5 fruit fly cellular contexts compared by ENCODE assay signal in genomic region chr3R:4399810-4400496, dm6.
A peak's percentile ranks its signal among the peaks of the same experiment; 100 is the strongest.
TF ChIP-seq lines count a peak whose summit lies in the region.

No protein-coding gene starts in this region.

- TF ChIP-seq CTCF in whole organism, embryonic (GFP tag; optimal IDR thresholded peaks at IDR 0.05; lab: Kevin White, UChicago) = no peak

TF ChIP-seq in whole organism, adult, 20 proteins besides CTCF, POLR2A, EP300 and RAD21:
- TF ChIP-seq Hr96 (GFP tag; optimal IDR thresholded peaks at IDR 0.05; lab: Kevin White, UChicago) (no peak), tj (GFP tag; optimal IDR thresholded peaks at IDR 0.05; lab: Kevin White, UChicago) (no peak), kay (GFP tag; lab: Kevin White, UChicago; ENCODE audit: borderline replicate concordance) (no peak), toe (GFP tag; optimal IDR thresholded peaks at IDR 0.05; lab: Kevin White, UChicago) (peak; percentile 46), Crg-1 (GFP tag; optimal IDR thresholded peaks at IDR 0.05; lab: Kevin White, UChicago) (no peak), CG33017 (tag; optimal IDR thresholded peaks at IDR 0.05; lab: Kevin White, UChicago) (no peak), pad (GFP tag; optimal IDR thresholded peaks at IDR 0.05; lab: Kevin White, UChicago) (no peak), CG11617 (GFP tag; optimal IDR thresholded peaks at IDR 0.05; lab: Kevin White, UChicago) (peak; percentile 18), bab1 (GFP tag; optimal IDR thresholded peaks at IDR 0.05; lab: Kevin White, UChicago) (no peak), CG14711 (tag; optimal IDR thresholded peaks at IDR 0.05; lab: Kevin White, UChicago) (no peak), CG7101 (tag; optimal IDR thresholded peaks at IDR 0.05; lab: Kevin White, UChicago) (no peak), cic (GFP tag; optimal IDR thresholded peaks at IDR 0.05; lab: Kevin White, UChicago) (no peak), CG7045 (GFP tag; optimal IDR thresholded peaks at IDR 0.05; lab: Kevin White, UChicago) (no peak), Mnt (GFP tag; optimal IDR thresholded peaks at IDR 0.05; lab: Kevin White, UChicago) (no peak), cnc (optimal IDR thresholded peaks at IDR 0.05; lab: Kevin White, UChicago) (no peak)

TF ChIP-seq in whole organism, embryonic, 481 proteins besides CTCF, POLR2A, EP300 and RAD21 (continues in another document):
- TF ChIP-seq CG17328 (GFP tag; IDR thresholded peaks at IDR 0.05; lab: Robert Waterston, UW) = no peak
- TF ChIP-seq CG11504 (tag; optimal IDR thresholded peaks at IDR 0.05; lab: Kevin White, UChicago) = no peak
- TF ChIP-seq Lhr (GFP tag; optimal IDR thresholded peaks at IDR 0.05; lab: Kevin White, UChicago) = peak; percentile 5
- no peak for TF ChIP-seq esg (GFP tag; conservative IDR thresholded peaks at IDR 0.05; lab: Robert Waterston, UW)
- TF ChIP-seq BEAF-32 (GFP tag; optimal IDR thresholded peaks at IDR 0.05; lab: Kevin White, UChicago) = peak; percentile 55
- no peak for TF ChIP-seq Asciz (GFP tag; optimal IDR thresholded peaks at IDR 0.05; lab: Kevin White, UChicago)
- no peak for TF ChIP-seq CG13296 (GFP tag; optimal IDR thresholded peaks at IDR 0.05; lab: Kevin White, UChicago)
- TF ChIP-seq Sry-β (GFP tag; optimal IDR thresholded peaks at IDR 0.05; lab: Kevin White, UChicago) = peak; percentile 14
- peak; percentile 34 for TF ChIP-seq Xbp1 (GFP tag; optimal IDR thresholded peaks at IDR 0.05; lab: Kevin White, UChicago)
- TF ChIP-seq gt (GFP tag; IDR thresholded peaks at IDR 0.05; lab: Robert Waterston, UW) = no peak
- TF ChIP-seq Chrac-16 (GFP tag; optimal IDR thresholded peaks at IDR 0.05; lab: Kevin White, UChicago) = no peak
- TF ChIP-seq nau (GFP tag; optimal IDR thresholded peaks at IDR 0.05; lab: Kevin White, UChicago) = no peak
- TF ChIP-seq CG30431 (GFP tag; optimal IDR thresholded peaks at IDR 0.05; lab: Kevin White, UChicago) = no peak
- peak; percentile 4 for TF ChIP-seq Dip3 (GFP tag; optimal IDR thresholded peaks at IDR 0.05; lab: Kevin White, UChicago)
- TF ChIP-seq CG14860 (GFP tag; IDR thresholded peaks at IDR 0.05; lab: Robert Waterston, UW; ENCODE audit: partially characterized antibody) = no peak
- no peak for TF ChIP-seq Atf3 (GFP tag; optimal IDR thresholded peaks at IDR 0.05; lab: Kevin White, UChicago)
- peak; percentile 49; the same call in 2 of the 3 replicates for TF ChIP-seq HLH4C (GFP tag; IDR thresholded peaks at IDR 0.05; lab: Robert Waterston, UW; ENCODE audit: partially characterized antibody)
- TF ChIP-seq MBD-R2 (GFP tag; IDR thresholded peaks at IDR 0.05; lab: Robert Waterston, UW) = peak; percentile 69
- TF ChIP-seq tna (GFP tag; IDR thresholded peaks at IDR 0.05; lab: Robert Waterston, UW; ENCODE audit: partially characterized antibody) = no peak

TF ChIP-seq in whole organism, prepupa, 60 proteins besides CTCF, POLR2A, EP300 and RAD21 (continues in another document):
- TF ChIP-seq Hr39 (GFP tag; optimal IDR thresholded peaks at IDR 0.05; lab: Kevin White, UChicago) (peak; percentile 30), CG34406 (GFP tag; optimal IDR thresholded peaks at IDR 0.05; lab: Kevin White, UChicago) (no peak), svp (GFP tag; lab: Kevin White, UChicago) (no peak), Hr38 (GFP tag; optimal IDR thresholded peaks at IDR 0.05; lab: Kevin White, UChicago) (no peak), Lpt (GFP tag; optimal IDR thresholded peaks at IDR 0.05; lab: Kevin White, UChicago) (peak; percentile 5), CG8319 (GFP tag; optimal IDR thresholded peaks at IDR 0.05; lab: Kevin White, UChicago) (no peak), CG3919 (GFP tag; optimal IDR thresholded peaks at IDR 0.05; lab: Kevin White, UChicago) (no peak), Eip75B (GFP tag; optimal IDR thresholded peaks at IDR 0.05; lab: Kevin White, UChicago) (no peak), CG6808 (GFP tag; optimal IDR thresholded peaks at IDR 0.05; lab: Kevin White, UChicago) (no peak), Eip78C (GFP tag; lab: Kevin White, UChicago) (peak; percentile 65), CG3032 (tag; optimal IDR thresholded peaks at IDR 0.05; lab: Kevin White, UChicago) (peak; percentile 40), Ets21C (GFP tag; optimal IDR thresholded peaks at IDR 0.05; lab: Kevin White, UChicago) (peak; percentile 32), vri (GFP tag; optimal IDR thresholded peaks at IDR 0.05; lab: Kevin White, UChicago) (no peak), salr (GFP tag; optimal IDR thresholded peaks at IDR 0.05; lab: Kevin White, UChicago) (peak in 1 of 2 experiments; percentile 52), CG31627 (GFP tag; optimal IDR thresholded peaks at IDR 0.05; lab: Kevin White, UChicago) (peak; percentile 47), acj6 (GFP tag; optimal IDR thresholded peaks at IDR 0.05; lab: Kevin White, UChicago) (peak; percentile 45), pdm3 (GFP tag; optimal IDR thresholded peaks at IDR 0.05; lab: Kevin White, UChicago) (peak; percentile 40), Ets96B (tag; optimal IDR thresholded peaks at IDR 0.05; lab: Kevin White, UChicago) (peak; percentile 7), Hr4 (GFP tag; optimal IDR thresholded peaks at IDR 0.05; lab: Kevin White, UChicago) (peak; percentile 9), CG4318 (GFP tag; optimal IDR thresholded peaks at IDR 0.05; lab: Kevin White, UChicago) (peak; percentile 29), CG8632 (GFP tag; optimal IDR thresholded peaks at IDR 0.05; lab: Kevin White, UChicago) (peak; percentile 7)

TF ChIP-seq in whole organism, pupa, 21 proteins besides CTCF, POLR2A, EP300 and RAD21:
- TF ChIP-seq EcR (GFP tag; optimal IDR thresholded peaks at IDR 0.05; lab: Kevin White, UChicago) (no peak), CG13204 (GFP tag; optimal IDR thresholded peaks at IDR 0.05; lab: Kevin White, UChicago) (no peak), CG9948 (tag; optimal IDR thresholded peaks at IDR 0.05; lab: Kevin White, UChicago) (peak; percentile 12), CG8159 (tag; optimal IDR thresholded peaks at IDR 0.05; lab: Kevin White, UChicago) (peak; percentile 56), CG12605 (GFP tag; IDR thresholded peaks at IDR 0.05; lab: Robert Waterston, UW) (no peak), CG10348 (GFP tag; IDR thresholded peaks at IDR 0.05; lab: Robert Waterston, UW) (no peak), fd96Ca (GFP tag; IDR thresholded peaks at IDR 0.05; lab: Robert Waterston, UW) (0 out of 3 replicates have a peak, but pooled peaks have one; percentile 30), CG15710 (tag; optimal IDR thresholded peaks at IDR 0.05; lab: Kevin White, UChicago) (peak; percentile 25)

TF ChIP-seq in whole organism, wandering third instar larva, 38 proteins besides CTCF, POLR2A, EP300 and RAD21:
- TF ChIP-seq Vsx2 (GFP tag; optimal IDR thresholded peaks at IDR 0.05; lab: Kevin White, UChicago; ENCODE audit: partially characterized antibody) (no peak), GATAd (GFP tag; optimal IDR thresholded peaks at IDR 0.05; lab: Kevin White, UChicago) (no peak), psq (GFP tag; optimal IDR thresholded peaks at IDR 0.05; lab: Kevin White, UChicago) (peak; percentile 65), br (GFP tag; optimal IDR thresholded peaks at IDR 0.05; lab: Kevin White, UChicago) (no peak), HLH106 (tag; optimal IDR thresholded peaks at IDR 0.05; lab: Kevin White, UChicago) (peak; percentile 28), Abd-B (GFP tag; optimal IDR thresholded peaks at IDR 0.05; lab: Kevin White, UChicago) (peak; percentile 48), dmrt93B (GFP tag; optimal IDR thresholded peaks at IDR 0.05; lab: Kevin White, UChicago) (peak; percentile 16), Dif (GFP tag; optimal IDR thresholded peaks at IDR 0.05; lab: Kevin White, UChicago; ENCODE audit: partially characterized antibody) (no peak), N (GFP tag; optimal IDR thresholded peaks at IDR 0.05; lab: Kevin White, UChicago) (peak; percentile 88), usp (GFP tag; optimal IDR thresholded peaks at IDR 0.05; lab: Kevin White, UChicago) (no peak), rgr (GFP tag; optimal IDR thresholded peaks at IDR 0.05; lab: Kevin White, UChicago) (no peak), woc (GFP tag; optimal IDR thresholded peaks at IDR 0.05; lab: Kevin White, UChicago) (peak; percentile 62), foxo (GFP tag; optimal IDR thresholded peaks at IDR 0.05; lab: Kevin White, UChicago) (no peak), Myc (optimal IDR thresholded peaks at IDR 0.05; lab: Kevin White, UChicago) (no peak), tai (GFP tag; optimal IDR thresholded peaks at IDR 0.05; lab: Kevin White, UChicago) (no peak), Hr78 (GFP tag; optimal IDR thresholded peaks at IDR 0.05; lab: Kevin White, UChicago) (peak; percentile 67), h (GFP tag; optimal IDR thresholded peaks at IDR 0.05; lab: Kevin White, UChicago) (peak; percentile 11)
